Fruit fly (Drosophila melanogaster) whole organism, adult: ENCODE data around the gene sstn.

Experiments used
- CG11617 ChIP-seq: fragments of 200-800 bp; sonication (Bioruptor generic); optimal IDR thresholded peaks from 2 replicates; lab custom pipeline; 2017; ENCODE audit warnings: mild to moderate bottlenecking, missing biosample characterization, missing genetic modification reagents, missing genetic modification characterization
- CG12768 ChIP-seq: fragments of 200-800 bp; sonication (Bioruptor generic); optimal IDR thresholded peaks from 2 replicates; lab custom pipeline; 2017; ENCODE audit warnings: missing biosample characterization, missing genetic modification characterization, mild to moderate bottlenecking, moderate library complexity, missing genetic modification reagents
- CG14711 ChIP-seq: fragments of 200-800 bp; sonication (Bioruptor generic); optimal IDR thresholded peaks from 2 replicates; lab custom pipeline; 2018; ENCODE audit warnings: missing biosample characterization, mild to moderate bottlenecking, missing genetic modification characterization, moderate library complexity
- CG33017 ChIP-seq: fragments of 200-800 bp; sonication (Bioruptor generic); optimal IDR thresholded peaks from 2 replicates; lab custom pipeline; 2018; ENCODE audit warnings: missing biosample characterization, mild to moderate bottlenecking, missing genetic modification characterization, moderate library complexity
- CG5204 ChIP-seq: fragments of 200-800 bp; sonication (Bioruptor generic); optimal IDR thresholded peaks from 2 replicates; lab custom pipeline; 2016; ENCODE audit warnings: missing biosample characterization, missing genetic modification characterization
- CG7045 ChIP-seq: fragments of 200-800 bp; sonication (Bioruptor generic); optimal IDR thresholded peaks from 2 replicates; lab custom pipeline; 2017; ENCODE audit warnings: missing biosample characterization, mild to moderate bottlenecking, missing genetic modification characterization
- CG7101 ChIP-seq: fragments of 200-800 bp; sonication (Bioruptor generic); optimal IDR thresholded peaks from 2 replicates; lab custom pipeline; 2018; ENCODE audit warnings: missing biosample characterization, mild to moderate bottlenecking, missing genetic modification characterization, moderate library complexity
- Clk ChIP-seq: fragments of 200-800 bp; sonication (Bioruptor generic); optimal IDR thresholded peaks from 2 replicates; lab custom pipeline; 2017; ENCODE audit warnings: missing biosample characterization, missing genetic modification characterization
- Crg-1 ChIP-seq: fragments of 200-800 bp; sonication (Bioruptor generic); optimal IDR thresholded peaks from 2 replicates; lab custom pipeline; 2016; ENCODE audit warnings: missing biosample characterization, missing genetic modification characterization
- Hr96 ChIP-seq: fragments of 200-800 bp; sonication (Bioruptor generic); optimal IDR thresholded peaks from 2 replicates; lab custom pipeline; 2016; ENCODE audit warnings: missing biosample characterization, missing genetic modification characterization
- Mnt ChIP-seq: fragments of 200-800 bp; sonication (Bioruptor generic); optimal IDR thresholded peaks from 2 replicates; lab custom pipeline; 2016; ENCODE audit warnings: missing biosample characterization, mild to moderate bottlenecking, missing genetic modification characterization
- bab1 ChIP-seq: fragments of 200-800 bp; sonication (Bioruptor generic); optimal IDR thresholded peaks from 3 replicates; lab custom pipeline; 2019; ENCODE audit warnings: missing biosample characterization, mild to moderate bottlenecking, missing genetic modification characterization, moderate library complexity
- cic ChIP-seq: fragments of 200-800 bp; sonication (Bioruptor generic); optimal IDR thresholded peaks from 2 replicates; lab custom pipeline; 2017; ENCODE audit warnings: missing biosample characterization, mild to moderate bottlenecking, missing genetic modification characterization, moderate library complexity
- cnc ChIP-seq, 2 experiments: fragments of >200 bp; optimal IDR thresholded peaks; 2 replicates each; lab custom pipeline; 2017
- kay ChIP-seq: fragments of 200-800 bp; sonication (Bioruptor generic); peaks from one replicate; lab custom pipeline; 2016; ENCODE audit warnings: missing biosample characterization, missing genetic modification characterization, borderline replicate concordance
- ovo ChIP-seq: fragments of 200-800 bp; sonication (Bioruptor generic); optimal IDR thresholded peaks from 2 replicates; lab custom pipeline; 2016; ENCODE audit warnings: missing biosample characterization, missing genetic modification characterization
- pad ChIP-seq: fragments of 200-800 bp; sonication (Bioruptor generic); optimal IDR thresholded peaks from 3 replicates; lab custom pipeline; 2017; ENCODE audit warnings: missing biosample characterization, missing genetic modification characterization, mild to moderate bottlenecking, moderate library complexity, missing genetic modification reagents
- tj ChIP-seq: fragments of 200-800 bp; sonication (Bioruptor generic); optimal IDR thresholded peaks from 3 replicates; lab custom pipeline; 2017; ENCODE audit warnings: missing biosample characterization, mild to moderate bottlenecking, missing genetic modification characterization, moderate library complexity
- toe ChIP-seq: fragments of 200-800 bp; sonication (Bioruptor generic); optimal IDR thresholded peaks from 2 replicates; lab custom pipeline; 2016; ENCODE audit warnings: missing biosample characterization, missing genetic modification characterization

The sstn gene

dm6 chr3L:15107158-15107775, 12.7 kb upstream of the sstn start:
- TF ChIP-seq tj (peak; percentile 80), CG11617 (GFP tag; lab: Kevin White, UChicago) (no peak), Mnt (no peak), CG12768 (GFP tag; lab: Kevin White, UChicago) (no peak), CG14711 (tag; lab: Kevin White, UChicago) (no peak), Hr96 (GFP tag; lab: Kevin White, UChicago) (no peak)

dm6 chr3L:15105566-15106207, 11.2 kb upstream of the sstn start, which contains the start of gene CG45071:
TSS of gene CG45071 (plus strand) at chr3L:15105882.
- TF ChIP-seq toe (GFP tag; lab: Kevin White, UChicago), result no peak
- no peak for TF ChIP-seq CG12768 (GFP tag; lab: Kevin White, UChicago)
- TF ChIP-seq pad (GFP tag; lab: Kevin White, UChicago), result peak; percentile 26
- TF ChIP-seq Clk (GFP tag; lab: Kevin White, UChicago), result no peak
- TF ChIP-seq ovo (GFP tag; lab: Kevin White, UChicago), result peak; percentile 52
- peak; percentile 94 for TF ChIP-seq tj
- no peak for TF ChIP-seq cic
- no peak for TF ChIP-seq Mnt

- TF ChIP-seq Crg-1 (GFP tag; lab: Kevin White, UChicago) (no peak), CG14711 (tag; lab: Kevin White, UChicago) (no peak), Hr96 (GFP tag; lab: Kevin White, UChicago) (peak; percentile 38), ovo (GFP tag; lab: Kevin White, UChicago) (no peak), pad (GFP tag; lab: Kevin White, UChicago) (no peak), CG7045 (no peak), CG7101 (tag; lab: Kevin White, UChicago) (peak; percentile 23), tj (no peak), CG33017 (tag; lab: Kevin White, UChicago) (peak; percentile 39), kay (GFP tag; lab: Kevin White, UChicago) (no peak), CG12768 (GFP tag; lab: Kevin White, UChicago) (peak; percentile 22), cnc (optimal IDR thresholded peaks at IDR 0.05; lab: Kevin White, UChicago) (no peak), toe (GFP tag; lab: Kevin White, UChicago) (no peak), CG11617 (GFP tag; lab: Kevin White, UChicago) (no peak), CG5204 (GFP tag; lab: Kevin White, UChicago) (peak; percentile 51), Mnt (no peak)
Observed at dm6 chr3L:15104849-15105555, 10.5 kb upstream of the sstn start.

dm6 chr3L:15103988-15104848, 9.7 kb upstream of the sstn start:
- TF ChIP-seq toe (GFP tag; lab: Kevin White, UChicago), result no peak
- no peak for TF ChIP-seq bab1
- peak; percentile 6 for TF ChIP-seq tj
- TF ChIP-seq pad (GFP tag; lab: Kevin White, UChicago), result peak; percentile 46

dm6 chr3L:15102669-15103309, 8.3 kb upstream of the sstn start:
- TF ChIP-seq CG7101 (tag; lab: Kevin White, UChicago) (no peak), pad (GFP tag; lab: Kevin White, UChicago) (peak; percentile 56)

- TF ChIP-seq cnc (optimal IDR thresholded peaks at IDR 0.05; lab: Kevin White, UChicago) (no peak), CG7101 (tag; lab: Kevin White, UChicago) (no peak), pad (GFP tag; lab: Kevin White, UChicago) (no peak), tj (peak; percentile 86), Crg-1 (GFP tag; lab: Kevin White, UChicago) (no peak), kay (GFP tag; lab: Kevin White, UChicago) (no peak)
Observed at dm6 chr3L:15101639-15102413, 7.3 kb upstream of the sstn start.
